Worm (Caenorhabditis elegans) whole organism, L4 larva: Measurements from ENCODE around the gene K08E5.5.

ENCODE experiments used
- D1046.2 ChIP-seq: fragments of 200-800 bp; sonication (Bioruptor generic); IDR thresholded peaks from 2 replicates; pipeline ENCODE4 v1.3.6; 2022; ENCODE audit warnings: missing genetic modification characterization, missing compliant biosample characterization
- F37D6.2 ChIP-seq: sonication (generic microtip); optimal IDR thresholded peaks from 2 replicates; lab custom pipeline; 2016; ENCODE audit warnings: mild to moderate bottlenecking, missing genetic modification characterization, missing compliant biosample characterization
- F44E2.7 ChIP-seq: fragments of 200-800 bp; sonication (Bioruptor generic); IDR thresholded peaks from 2 replicates; pipeline ENCODE4 v2.1.2; 2022; ENCODE audit warnings: missing genetic modification characterization, missing compliant biosample characterization
- F49E8.2 ChIP-seq: sonication (generic microtip); optimal IDR thresholded peaks from 2 replicates; lab custom pipeline; 2016; ENCODE audit warnings: missing compliant biosample characterization, mild to moderate bottlenecking, missing genetic modification characterization, borderline replicate concordance
- T20F7.1 ChIP-seq: fragments of 200-800 bp; sonication (Bioruptor generic); optimal IDR thresholded peaks from 2 replicates; lab custom pipeline; 2018; ENCODE audit warnings: mild to moderate bottlenecking, missing genetic modification characterization, missing compliant biosample characterization
- T26A8.4 ChIP-seq: fragments of 200-800 bp; sonication (Bioruptor generic); IDR thresholded peaks from 2 replicates; pipeline ENCODE4 v1.3.6; 2022; ENCODE audit warnings: missing genetic modification characterization, missing compliant biosample characterization
- Y75B8A.6 ChIP-seq: fragments of 200-800 bp; sonication (Bioruptor generic); IDR thresholded peaks from 2 replicates; pipeline ENCODE4 v1.3.6; 2022; ENCODE audit warnings: missing genetic modification reagents, missing genetic modification characterization, missing compliant biosample characterization
- aha-1 ChIP-seq: fragments of 150-350 bp; peaks from one replicate; lab custom pipeline; 2014; ENCODE audit warnings: missing biosample characterization, missing genetic modification characterization
- aly-2 ChIP-seq: sonication (generic microtip); optimal IDR thresholded peaks from 2 replicates; lab custom pipeline; 2018; ENCODE audit warnings: missing biosample characterization, missing genetic modification characterization
- ama-1 ChIP-seq: fragments of 150-350 bp; optimal IDR thresholded peaks from 2 replicates; lab custom pipeline; 2014; ENCODE audit warnings: inconsistent platforms, mixed read lengths
- ceh-20 ChIP-seq: fragments of 200-800 bp; sonication (Bioruptor generic); IDR thresholded peaks from 2 replicates; pipeline ENCODE4 v1.3.6; 2022; ENCODE audit warnings: missing genetic modification reagents, missing genetic modification characterization, missing compliant biosample characterization
- ceh-32 ChIP-seq: sonication (generic microtip); optimal IDR thresholded peaks from 2 replicates; lab custom pipeline; 2016; ENCODE audit warnings: mild to moderate bottlenecking, missing genetic modification characterization, missing compliant biosample characterization; ENCODE audit not compliant: poor library complexity
- ceh-44 ChIP-seq: fragments of 200-800 bp; sonication (Bioruptor generic); IDR thresholded peaks from 2 replicates; pipeline ENCODE4 v1.3.6; 2022; ENCODE audit warnings: missing genetic modification reagents, missing genetic modification characterization, missing compliant biosample characterization
- ceh-62 ChIP-seq: sonication (generic microtip); optimal IDR thresholded peaks from 2 replicates; lab custom pipeline; 2017; ENCODE audit warnings: missing biosample characterization, missing genetic modification characterization
- ces-1 ChIP-seq: fragments of 150-350 bp; sonication (generic microtip); optimal IDR thresholded peaks from 4 replicates; lab custom pipeline; 2014; ENCODE audit warnings: missing biosample characterization, missing genetic modification reagents, missing genetic modification characterization
- daf-8 ChIP-seq: fragments of 200-800 bp; sonication (Bioruptor generic); IDR thresholded peaks from 2 replicates; pipeline ENCODE4 v1.3.6; 2022; ENCODE audit warnings: missing genetic modification characterization, missing compliant biosample characterization
- dmd-6 ChIP-seq: fragments of 200-800 bp; sonication (Bioruptor generic); IDR thresholded peaks from 2 replicates; pipeline ENCODE4 v1.3.6; 2022; ENCODE audit warnings: missing genetic modification reagents, missing genetic modification characterization, missing compliant biosample characterization
- dmd-8 ChIP-seq: fragments of 200-800 bp; sonication (Bioruptor generic); IDR thresholded peaks from 2 replicates; pipeline ENCODE4 v1.3.6; 2022; ENCODE audit warnings: missing genetic modification characterization, missing compliant biosample characterization
- duxl-1 ChIP-seq: sonication (generic microtip); optimal IDR thresholded peaks from 2 replicates; lab custom pipeline; 2016; ENCODE audit warnings: mild to moderate bottlenecking, missing genetic modification characterization, moderate library complexity, missing compliant biosample characterization; ENCODE audit not compliant: poor library complexity
- egl-27 ChIP-seq: sonication (generic microtip); optimal IDR thresholded peaks from 3 replicates; lab custom pipeline; 2017; ENCODE audit warnings: missing biosample characterization, missing genetic modification reagents, missing genetic modification characterization
- gei-8 ChIP-seq: fragments of 200-800 bp; sonication (Bioruptor generic); optimal IDR thresholded peaks from 2 replicates; lab custom pipeline; 2018; ENCODE audit warnings: mild to moderate bottlenecking, missing genetic modification characterization, missing compliant biosample characterization
- hif-1 ChIP-seq, 2 experiments: sonication (generic microtip); optimal IDR thresholded peaks; 2 replicates each; lab custom pipeline; 2016 to 2017; ENCODE audit warnings: missing compliant biosample characterization in 2 of 2, missing genetic modification characterization in 2 of 2, missing genetic modification reagents in 2 of 2, missing genotype in 2 of 2, mild to moderate bottlenecking in 1 of 2
- lim-7 ChIP-seq: fragments of 200-800 bp; sonication (Bioruptor generic); IDR thresholded peaks from 2 replicates; pipeline ENCODE4 v1.3.6; 2022; ENCODE audit warnings: missing genetic modification characterization, missing compliant biosample characterization
- lin-13 ChIP-seq: fragments of 150-350 bp; optimal IDR thresholded peaks from 2 replicates; lab custom pipeline; 2014; ENCODE audit warnings: missing biosample characterization, missing genetic modification reagents, missing genetic modification characterization
- lin-15B ChIP-seq: fragments of 150-350 bp; sonication (generic microtip); optimal IDR thresholded peaks from 3 replicates; lab custom pipeline; 2014; ENCODE audit warnings: missing biosample characterization, missing genetic modification characterization
- lin-29 ChIP-seq: fragments of 200-800 bp; sonication (Bioruptor generic); IDR thresholded peaks from 2 replicates; pipeline ENCODE4 v1.3.6; 2022; ENCODE audit warnings: missing genetic modification reagents, missing genetic modification characterization, missing compliant biosample characterization
- lin-38 ChIP-seq: fragments of 200-800 bp; sonication (Bioruptor generic); IDR thresholded peaks from 2 replicates; pipeline ENCODE4 v1.3.6; 2022; ENCODE audit warnings: missing genetic modification reagents, missing genetic modification characterization, missing compliant biosample characterization
- lir-3 ChIP-seq: sonication (generic microtip); optimal IDR thresholded peaks from 2 replicates; lab custom pipeline; 2016; ENCODE audit warnings: mild to moderate bottlenecking, missing genetic modification characterization, missing compliant biosample characterization
- madf-5 ChIP-seq, 2 experiments: fragments of 200-800 bp; sonication (Bioruptor generic); IDR thresholded peaks; 2 replicates each; pipeline ENCODE4 v1.3.6; 2022; ENCODE audit warnings: missing compliant biosample characterization in 2 of 2, missing genetic modification characterization in 2 of 2
- mdt-29 ChIP-seq: fragments of 200-800 bp; sonication (Bioruptor generic); IDR thresholded peaks from 2 replicates; pipeline ENCODE4 v1.3.6; 2022; ENCODE audit warnings: missing genetic modification reagents, missing genetic modification characterization, missing compliant biosample characterization
- mes-2 ChIP-seq: sonication (generic microtip); optimal IDR thresholded peaks from 2 replicates; lab custom pipeline; 2016; ENCODE audit warnings: missing genotype, mild to moderate bottlenecking, missing genetic modification characterization, missing compliant biosample characterization; ENCODE audit not compliant: poor library complexity, severe bottlenecking
- nhr-102 ChIP-seq: sonication (generic microtip); optimal IDR thresholded peaks from 2 replicates; lab custom pipeline; 2016; ENCODE audit warnings: mild to moderate bottlenecking, missing genetic modification characterization, moderate library complexity, missing compliant biosample characterization
- nhr-237 ChIP-seq: sonication (generic microtip); optimal IDR thresholded peaks from 2 replicates; lab custom pipeline; 2017; ENCODE audit warnings: missing biosample characterization, missing genetic modification characterization
- nhr-25 ChIP-seq: sonication (generic microtip); optimal IDR thresholded peaks from 2 replicates; lab custom pipeline; 2017; ENCODE audit warnings: missing genetic modification characterization, mild to moderate bottlenecking, missing compliant biosample characterization, antibody characterized with exemption, moderate library complexity, borderline replicate concordance; ENCODE audit not compliant: insufficient read depth
- nhr-41 ChIP-seq: fragments of 200-800 bp; sonication (Bioruptor generic); IDR thresholded peaks from 2 replicates; pipeline ENCODE4 v1.3.6; 2022; ENCODE audit warnings: missing genetic modification reagents, missing genetic modification characterization, missing compliant biosample characterization
- nhr-42 ChIP-seq: fragments of 200-800 bp; sonication (Bioruptor generic); IDR thresholded peaks from 2 replicates; pipeline ENCODE4 v1.3.6; 2022; ENCODE audit warnings: missing genetic modification characterization, missing compliant biosample characterization
- nhr-48 ChIP-seq: sonication (generic microtip); optimal IDR thresholded peaks from 2 replicates; lab custom pipeline; 2016; ENCODE audit warnings: mild to moderate bottlenecking, missing genetic modification characterization, missing compliant biosample characterization
- nhr-77 ChIP-seq: fragments of 150-350 bp; optimal IDR thresholded peaks from 2 replicates; lab custom pipeline; 2014; ENCODE audit warnings: missing biosample characterization, missing genetic modification characterization
- php-3 ChIP-seq: fragments of 200-800 bp; sonication (Bioruptor generic); IDR thresholded peaks from 2 replicates; pipeline ENCODE4 v1.3.6; 2022; ENCODE audit warnings: missing genetic modification reagents, missing genetic modification characterization, missing compliant biosample characterization
- rbr-2 ChIP-seq: sonication (generic microtip); optimal IDR thresholded peaks from 2 replicates; lab custom pipeline; 2016; ENCODE audit warnings: missing genotype, missing genetic modification characterization, missing compliant biosample characterization
- set-16 ChIP-seq: fragments of 200-800 bp; sonication (Bioruptor generic); IDR thresholded peaks from 2 replicates; pipeline ENCODE4 v1.3.6; 2022; ENCODE audit warnings: missing genetic modification reagents, missing genetic modification characterization, missing compliant biosample characterization
- snpc-1.2 ChIP-seq: fragments of 200-800 bp; sonication (Bioruptor generic); IDR thresholded peaks from 2 replicates; pipeline ENCODE4 v1.3.6; 2022; ENCODE audit warnings: missing genetic modification reagents, missing genetic modification characterization, missing compliant biosample characterization
- snpc-4 ChIP-seq: fragments of 150-350 bp; optimal IDR thresholded peaks from 2 replicates; lab custom pipeline; 2014; ENCODE audit warnings: missing biosample characterization, missing genetic modification characterization
- spr-3 ChIP-seq: fragments of 200-800 bp; sonication (Bioruptor generic); optimal IDR thresholded peaks from 2 replicates; lab custom pipeline; 2018; ENCODE audit warnings: mild to moderate bottlenecking, missing genetic modification characterization, missing compliant biosample characterization
- unc-39 ChIP-seq: sonication (generic microtip); optimal IDR thresholded peaks from 2 replicates; lab custom pipeline; 2017; ENCODE audit warnings: missing biosample characterization, missing genetic modification characterization
- unc-62 ChIP-seq, 3 experiments: fragments of 150-350 bp in 1 of 3; sonication (generic microtip); optimal IDR thresholded peaks in 2 of 3; peaks in 1 of 3; 1 replicate in 1 of 3; 2 replicates in 2 of 3; lab custom pipeline; 2014 to 2017; ENCODE audit warnings: missing biosample characterization in 3 of 3, missing genetic modification characterization in 3 of 3, missing genetic modification reagents in 3 of 3, missing genotype in 1 of 3
- zfp-2 ChIP-seq: sonication (generic microtip); optimal IDR thresholded peaks from 2 replicates; lab custom pipeline; 2016; ENCODE audit warnings: mild to moderate bottlenecking, missing genetic modification characterization, missing compliant biosample characterization
- zip-11 ChIP-seq: fragments of 200-800 bp; sonication (Bioruptor generic); IDR thresholded peaks from 2 replicates; pipeline ENCODE4 v1.3.6; 2022; ENCODE audit warnings: missing genetic modification characterization, missing compliant biosample characterization
- ztf-11 ChIP-seq: fragments of 150-350 bp; optimal IDR thresholded peaks from 2 replicates; lab custom pipeline; 2014; ENCODE audit warnings: missing biosample characterization, missing genetic modification characterization

The K08E5.5 gene

DNA sequence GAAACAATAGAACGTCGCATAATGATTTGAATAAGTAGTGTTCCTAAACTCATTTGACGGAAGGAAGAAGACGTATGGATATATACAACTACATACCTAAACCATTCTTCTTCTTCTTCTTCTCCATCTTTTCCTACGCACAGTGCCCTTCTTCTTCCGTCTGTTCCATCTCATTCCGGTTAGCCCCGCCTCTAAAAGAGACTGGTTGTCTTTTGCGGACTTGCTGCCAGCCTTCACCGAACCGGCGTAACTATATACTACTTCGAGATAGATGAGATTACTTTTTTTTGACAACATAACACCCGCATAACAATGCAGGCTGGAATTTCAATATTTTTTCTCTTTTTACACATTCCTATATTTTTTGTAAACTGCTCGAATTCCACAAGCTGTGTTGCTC, at the start of gene K08E5.5, which contains the start of gene mua-3:
TSS of gene K08E5.5 (minus strand) at position 101 of the 400 bp plus-strand sequence.
TSS of gene mua-3 (plus strand) at position 313 of the 400 bp plus-strand sequence.
- TF ChIP-seq spr-3, result no peak
- TF ChIP-seq php-3 (GFP tag; lab: Robert Waterston, UW), result no peak
- TF ChIP-seq hif-1 (tag; optimal IDR thresholded peaks at IDR 0.05; lab: Kevin White, UChicago), result no peak
- no peak for TF ChIP-seq lim-7 (GFP tag; lab: Robert Waterston, UW)
- no peak for TF ChIP-seq mdt-29
- TF ChIP-seq unc-62 (GFP tag; optimal IDR thresholded peaks at IDR 0.05 in 1 of 2; lab: Kevin White, UChicago), result peak in 1 of 2 experiments; percentile 38
- no peak for TF ChIP-seq unc-62 (tag; optimal IDR thresholded peaks at IDR 0.05; lab: Kevin White, UChicago)

DNA sequence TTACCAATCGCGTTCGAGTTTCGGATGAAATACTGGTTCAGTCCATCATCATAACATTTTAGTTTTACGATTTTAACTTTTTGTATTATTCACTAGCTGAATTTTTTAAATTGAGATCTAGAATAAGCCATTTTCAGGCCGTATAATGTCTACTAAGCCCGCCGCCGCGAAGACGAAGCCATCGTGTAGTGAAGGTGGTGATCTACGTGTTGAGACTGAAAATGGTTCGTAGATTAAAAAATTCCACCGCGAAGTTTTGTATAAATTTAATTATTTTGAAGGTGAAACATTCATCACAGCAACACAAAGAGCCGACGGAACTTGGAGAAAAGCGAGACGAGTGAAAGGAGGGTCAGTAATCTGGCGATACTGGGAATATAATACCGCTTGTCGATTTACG, 49.4 kb upstream of the K08E5.5 start, which contains the start of gene T20G5.9:
TSS of gene T20G5.9 (plus strand) at position 138 of the 400 bp plus-strand sequence.
- TF ChIP-seq aha-1 (tag; lab: Kevin White, UChicago) (no peak), unc-39 (tag; lab: Kevin White, UChicago) (no peak), nhr-48 (tag; lab: Kevin White, UChicago) (no peak), T20F7.1 (no peak), gei-8 (GFP tag; lab: Kevin White, UChicago) (no peak), nhr-42 (0 out of 2 replicates have a peak, but pooled peaks have one; percentile 15), nhr-25 (no peak), ceh-44 (GFP tag; lab: Robert Waterston, UW) (no peak), snpc-1.2 (GFP tag; lab: Robert Waterston, UW) (no peak), hif-1 (tag; optimal IDR thresholded peaks at IDR 0.05; lab: Kevin White, UChicago) (no peak), egl-27 (no peak), F49E8.2 (tag; lab: Kevin White, UChicago) (no peak), lir-3 (no peak), set-16 (no peak), nhr-237 (tag; lab: Kevin White, UChicago) (no peak), unc-62 (GFP tag; optimal IDR thresholded peaks at IDR 0.05 in 1 of 2; lab: Kevin White, UChicago) (no peak), unc-62 (tag; optimal IDR thresholded peaks at IDR 0.05; lab: Kevin White, UChicago) (no peak), ceh-62 (tag; lab: Kevin White, UChicago) (no peak), nhr-102 (tag; lab: Kevin White, UChicago) (peak; percentile 12), mes-2 (tag; lab: Kevin White, UChicago) (peak; percentile 18), ceh-20 (GFP tag; lab: Robert Waterston, UW) (no peak), zip-11 (GFP tag; lab: Robert Waterston, UW) (no peak), aly-2 (tag; lab: Kevin White, UChicago) (peak; percentile 37), nhr-41 (GFP tag; lab: Robert Waterston, UW) (no peak), ceh-32 (tag; lab: Kevin White, UChicago) (no peak), ces-1 (no peak), ztf-11 (no peak), F44E2.7 (GFP tag; lab: Robert Waterston, UW) (no peak), daf-8 (GFP tag; lab: Robert Waterston, UW) (no peak), nhr-77 (no peak), zfp-2 (tag; lab: Kevin White, UChicago) (no peak), lin-13 (no peak), lin-29 (no peak), duxl-1 (peak; percentile 3), snpc-4 (tag; lab: Kevin White, UChicago) (no peak), lin-38 (GFP tag; lab: Robert Waterston, UW) (peak; percentile 49), ama-1 (lab: Kevin White, UChicago) (peak; percentile 53), Y75B8A.6 (no peak), F37D6.2 (tag; lab: Kevin White, UChicago) (no peak), rbr-2 (tag; lab: Kevin White, UChicago) (no peak), php-3 (GFP tag; lab: Robert Waterston, UW) (no peak), D1046.2 (0 out of 2 replicates have a peak, but pooled peaks have one; percentile 50), lin-15B (tag; lab: Kevin White, UChicago) (no peak), T26A8.4 (no peak), dmd-8 (GFP tag; lab: Robert Waterston, UW) (no peak), dmd-6 (GFP tag; lab: Robert Waterston, UW) (no peak), madf-5 (GFP tag; IDR thresholded peaks at IDR 0.05; lab: Robert Waterston, UW) (no peak)
